Fruit fly (Drosophila melanogaster) whole organism, embryonic: ENCODE data around the gene Vps26.
A peak's percentile ranks its signal among the peaks of the same experiment; 100 is the strongest.

Source experiments
- Abd-B ChIP-seq: fragments of 200-800 bp; sonication (Bioruptor generic); optimal IDR thresholded peaks from 2 replicates; lab custom pipeline; 2018; ENCODE audit warnings: missing biosample characterization, mild to moderate bottlenecking, missing genetic modification characterization, moderate library complexity
- CG1024 ChIP-seq: fragments of 200-800 bp; sonication (Bioruptor generic); IDR thresholded peaks from 2 replicates; pipeline ENCODE4 v1.3.6; 2022; ENCODE audit warnings: missing biosample characterization, missing genetic modification characterization
- CG10366 ChIP-seq: fragments of 200-800 bp; sonication (Bioruptor generic); IDR thresholded peaks from 2 replicates; pipeline ENCODE4 v1.3.6; 2022; ENCODE audit warnings: missing biosample characterization, missing genetic modification characterization
- CG10543 ChIP-seq: fragments of 200-800 bp; sonication (Bioruptor generic); optimal IDR thresholded peaks from 3 replicates; lab custom pipeline; 2017; ENCODE audit warnings: missing biosample characterization, mild to moderate bottlenecking, missing genetic modification characterization, moderate library complexity
- CG11696 ChIP-seq: fragments of 200-800 bp; sonication (Bioruptor generic); IDR thresholded peaks from 2 replicates; pipeline ENCODE4 v1.3.6; 2022; ENCODE audit warnings: missing biosample characterization, missing genetic modification characterization
- CG12071 ChIP-seq: fragments of 200-800 bp; sonication (Bioruptor generic); optimal IDR thresholded peaks from 3 replicates; lab custom pipeline; 2018; ENCODE audit warnings: missing biosample characterization, mild to moderate bottlenecking, missing genetic modification characterization
- CG12219 ChIP-seq: fragments of 200-800 bp; sonication (Bioruptor generic); optimal IDR thresholded peaks from 3 replicates; lab custom pipeline; 2018; ENCODE audit warnings: missing biosample characterization, mild to moderate bottlenecking, missing genetic modification characterization
- CG13424 ChIP-seq: fragments of 200-800 bp; sonication (Bioruptor generic); optimal IDR thresholded peaks from 2 replicates; lab custom pipeline; 2019; ENCODE audit warnings: missing biosample characterization, mild to moderate bottlenecking, missing genetic modification characterization, moderate library complexity
- CG14860 ChIP-seq: fragments of 200-800 bp; sonication (Bioruptor generic); IDR thresholded peaks from 3 replicates; pipeline ENCODE4 v1.3.6; 2022; ENCODE audit warnings: missing biosample characterization, missing genetic modification characterization; ENCODE audit not compliant: partially characterized antibody
- CG15514 ChIP-seq: fragments of 200-800 bp; sonication (Bioruptor generic); optimal IDR thresholded peaks from 3 replicates; lab custom pipeline; 2017; ENCODE audit warnings: missing biosample characterization, missing genetic modification characterization, mild to moderate bottlenecking, moderate library complexity, missing genetic modification reagents
- CG15601 ChIP-seq: fragments of 200-800 bp; sonication (Bioruptor generic); optimal IDR thresholded peaks from 3 replicates; lab custom pipeline; 2019; ENCODE audit warnings: missing biosample characterization, mild to moderate bottlenecking, missing genetic modification characterization, moderate library complexity
- CG17186 ChIP-seq: fragments of 200-800 bp; sonication (Bioruptor generic); optimal IDR thresholded peaks from 3 replicates; lab custom pipeline; 2017; ENCODE audit warnings: missing biosample characterization, missing genetic modification reagents, missing genetic modification characterization
- CG2875 ChIP-seq: fragments of 200-800 bp; sonication (Bioruptor generic); optimal IDR thresholded peaks from 2 replicates; lab custom pipeline; 2017; ENCODE audit warnings: missing biosample characterization, mild to moderate bottlenecking, missing genetic modification characterization, missing genetic modification reagents
- CG4282 ChIP-seq: fragments of 200-800 bp; sonication (Bioruptor generic); optimal IDR thresholded peaks from 2 replicates; lab custom pipeline; 2016; ENCODE audit warnings: missing biosample characterization, missing genetic modification characterization
- CG5245 ChIP-seq: fragments of 200-800 bp; sonication (Bioruptor generic); optimal IDR thresholded peaks from 3 replicates; lab custom pipeline; 2016; ENCODE audit warnings: missing biosample characterization, missing genetic modification characterization
- CG5953 ChIP-seq: fragments of 200-800 bp; sonication (Bioruptor generic); IDR thresholded peaks from 2 replicates; pipeline ENCODE4 v1.3.6; 2022; ENCODE audit warnings: missing biosample characterization, missing genetic modification characterization
- CG6854 ChIP-seq: fragments of 200-800 bp; sonication (Bioruptor generic); optimal IDR thresholded peaks from 3 replicates; lab custom pipeline; 2017; ENCODE audit warnings: missing biosample characterization, mild to moderate bottlenecking, missing genetic modification characterization
- CG7987 ChIP-seq: fragments of 200-800 bp; sonication (Bioruptor generic); optimal IDR thresholded peaks from 2 replicates; lab custom pipeline; 2018; ENCODE audit warnings: missing biosample characterization, mild to moderate bottlenecking, missing genetic modification characterization, moderate library complexity
- CG9797 ChIP-seq: fragments of 200-800 bp; sonication (Bioruptor generic); optimal IDR thresholded peaks from 3 replicates; lab custom pipeline; 2018; ENCODE audit warnings: missing biosample characterization, mild to moderate bottlenecking, missing genetic modification characterization
- CTCF ChIP-seq: fragments of 200-800 bp; sonication (Bioruptor generic); optimal IDR thresholded peaks from 2 replicates; lab custom pipeline; 2017; ENCODE audit warnings: missing biosample characterization, mild to moderate bottlenecking, missing genetic modification characterization, moderate library complexity
- Deaf1 ChIP-seq: fragments of 200-800 bp; optimal IDR thresholded peaks from 3 replicates; lab custom pipeline; 2019; ENCODE audit warnings: missing biosample characterization, mild to moderate bottlenecking, missing genetic modification characterization, moderate library complexity
- ERR ChIP-seq: fragments of 200-800 bp; sonication (Bioruptor generic); optimal IDR thresholded peaks from 2 replicates; lab custom pipeline; 2016; ENCODE audit warnings: missing biosample characterization, missing genetic modification characterization
- Fer3 ChIP-seq: fragments of 200-800 bp; sonication (Bioruptor generic); optimal IDR thresholded peaks from 2 replicates; lab custom pipeline; 2018; ENCODE audit warnings: missing biosample characterization, mild to moderate bottlenecking, missing genetic modification characterization, moderate library complexity
- HLH3B ChIP-seq: fragments of 200-800 bp; sonication (Bioruptor generic); IDR thresholded peaks from 2 replicates; pipeline ENCODE4 v1.3.6; 2022; ENCODE audit warnings: missing biosample characterization, missing genetic modification characterization
- HmgD ChIP-seq: fragments of 200-800 bp; sonication (Bioruptor generic); optimal IDR thresholded peaks from 3 replicates; lab custom pipeline; 2016; ENCODE audit warnings: missing biosample characterization, missing genetic modification characterization
- Hr39 ChIP-seq: fragments of >200 bp; optimal IDR thresholded peaks from 2 replicates; lab custom pipeline; 2017
- Myb ChIP-seq: fragments of 200-800 bp; sonication (Bioruptor generic); optimal IDR thresholded peaks from 2 replicates; lab custom pipeline; 2016; ENCODE audit warnings: missing biosample characterization, missing genetic modification characterization
- Rx ChIP-seq: fragments of 200-800 bp; sonication (Bioruptor generic); IDR thresholded peaks from 2 replicates; pipeline ENCODE4 v1.3.6; 2022; ENCODE audit warnings: missing biosample characterization, missing genetic modification characterization
- Ssrp ChIP-seq: fragments of 200-800 bp; sonication (Bioruptor generic); optimal IDR thresholded peaks from 2 replicates; lab custom pipeline; 2018; ENCODE audit warnings: missing biosample characterization, mild to moderate bottlenecking, missing genetic modification characterization, moderate library complexity
- TFAM ChIP-seq: fragments of 200-800 bp; sonication (Bioruptor generic); optimal IDR thresholded peaks from 2 replicates; lab custom pipeline; 2017; ENCODE audit warnings: missing biosample characterization, missing genetic modification characterization, inconsistent platforms
- Vsx1 ChIP-seq: fragments of 200-800 bp; sonication (Bioruptor generic); optimal IDR thresholded peaks from 2 replicates; lab custom pipeline; 2017; ENCODE audit warnings: missing biosample characterization, mild to moderate bottlenecking, missing genetic modification characterization, missing genetic modification reagents
- al ChIP-seq: fragments of 200-800 bp; sonication (Bioruptor generic); IDR thresholded peaks from 2 replicates; pipeline ENCODE4 v1.3.6; 2022; ENCODE audit warnings: missing biosample characterization, missing genetic modification characterization
- bbx ChIP-seq: fragments of 200-800 bp; sonication (Bioruptor generic); IDR thresholded peaks from 2 replicates; pipeline ENCODE4 v1.3.6; 2022; ENCODE audit warnings: missing biosample characterization, missing genetic modification characterization; ENCODE audit not compliant: partially characterized antibody
- br ChIP-seq: fragments of >200 bp; optimal IDR thresholded peaks from 2 replicates; lab custom pipeline; 2017
- exex ChIP-seq: fragments of 200-800 bp; sonication (Bioruptor generic); optimal IDR thresholded peaks from 4 replicates; lab custom pipeline; 2018; ENCODE audit warnings: missing biosample characterization, mild to moderate bottlenecking, missing genetic modification characterization, moderate library complexity
- fd64A ChIP-seq: fragments of 200-800 bp; sonication (Bioruptor generic); optimal IDR thresholded peaks from 3 replicates; lab custom pipeline; 2018; ENCODE audit warnings: missing biosample characterization, mild to moderate bottlenecking, missing genetic modification characterization
- gt ChIP-seq: fragments of 200-800 bp; sonication (Bioruptor generic); IDR thresholded peaks from 2 replicates; pipeline ENCODE4 v1.3.6; 2022; ENCODE audit warnings: missing biosample characterization, missing genetic modification characterization
- hb ChIP-seq: fragments of 200-800 bp; sonication (Bioruptor generic); IDR thresholded peaks from 3 replicates; pipeline ENCODE4 v1.3.6; 2022; ENCODE audit warnings: missing biosample characterization, missing genetic modification characterization; ENCODE audit not compliant: partially characterized antibody
- mam ChIP-seq: fragments of 200-800 bp; sonication (Bioruptor generic); optimal IDR thresholded peaks from 3 replicates; lab custom pipeline; 2016; ENCODE audit warnings: missing biosample characterization, missing genetic modification characterization
- mirr ChIP-seq: fragments of 200-800 bp; sonication (Bioruptor generic); optimal IDR thresholded peaks from 3 replicates; lab custom pipeline; 2018; ENCODE audit warnings: missing biosample characterization, mild to moderate bottlenecking, missing genetic modification characterization
- nau ChIP-seq: fragments of 200-800 bp; sonication (Bioruptor generic); optimal IDR thresholded peaks from 3 replicates; lab custom pipeline; 2017; ENCODE audit warnings: missing biosample characterization, mild to moderate bottlenecking, missing genetic modification characterization, missing genetic modification reagents
- nerfin-2 ChIP-seq: fragments of 200-800 bp; sonication (Bioruptor generic); IDR thresholded peaks from 2 replicates; pipeline ENCODE4 v1.3.6; 2022; ENCODE audit warnings: missing biosample characterization, missing genetic modification characterization; ENCODE audit not compliant: partially characterized antibody
- nom ChIP-seq: fragments of 200-800 bp; sonication (Bioruptor generic); optimal IDR thresholded peaks from 2 replicates; lab custom pipeline; 2017; ENCODE audit warnings: missing biosample characterization, missing genetic modification characterization, mild to moderate bottlenecking, moderate library complexity, missing genetic modification reagents
- pho ChIP-seq: fragments of 200-800 bp; sonication (Bioruptor generic); optimal IDR thresholded peaks from 2 replicates; lab custom pipeline; 2016; ENCODE audit warnings: missing biosample characterization, missing genetic modification characterization
- pita ChIP-seq: fragments of 200-800 bp; sonication (Bioruptor generic); optimal IDR thresholded peaks from 2 replicates; lab custom pipeline; 2017; ENCODE audit warnings: missing biosample characterization, mild to moderate bottlenecking, missing genetic modification characterization
- pum ChIP-seq: fragments of 200-800 bp; sonication (Bioruptor generic); optimal IDR thresholded peaks from 2 replicates; lab custom pipeline; 2016; ENCODE audit warnings: missing biosample characterization, missing genetic modification characterization
- rib ChIP-seq: fragments of 200-800 bp; sonication (Bioruptor generic); IDR thresholded peaks from 2 replicates; pipeline ENCODE4 v1.3.6; 2022; ENCODE audit warnings: missing biosample characterization, missing genetic modification characterization
- row ChIP-seq: fragments of 200-800 bp; sonication (Bioruptor generic); IDR thresholded peaks from 3 replicates; pipeline ENCODE4 v1.3.6; 2022; ENCODE audit warnings: missing biosample characterization, missing genetic modification characterization
- run ChIP-seq: fragments of 200-800 bp; sonication (Bioruptor generic); optimal IDR thresholded peaks from 3 replicates; lab custom pipeline; 2018; ENCODE audit warnings: missing biosample characterization, mild to moderate bottlenecking, missing genetic modification characterization
- seq ChIP-seq: fragments of 200-800 bp; sonication (Bioruptor generic); IDR thresholded peaks from 2 replicates; pipeline ENCODE4 v1.3.6; 2022; ENCODE audit warnings: missing biosample characterization, missing genetic modification characterization
- tup ChIP-seq: fragments of 200-800 bp; sonication (Bioruptor generic); optimal IDR thresholded peaks from 2 replicates; lab custom pipeline; 2016; ENCODE audit warnings: missing biosample characterization, mild to moderate bottlenecking, missing genetic modification characterization, moderate library complexity

Gene Vps26

DNA sequence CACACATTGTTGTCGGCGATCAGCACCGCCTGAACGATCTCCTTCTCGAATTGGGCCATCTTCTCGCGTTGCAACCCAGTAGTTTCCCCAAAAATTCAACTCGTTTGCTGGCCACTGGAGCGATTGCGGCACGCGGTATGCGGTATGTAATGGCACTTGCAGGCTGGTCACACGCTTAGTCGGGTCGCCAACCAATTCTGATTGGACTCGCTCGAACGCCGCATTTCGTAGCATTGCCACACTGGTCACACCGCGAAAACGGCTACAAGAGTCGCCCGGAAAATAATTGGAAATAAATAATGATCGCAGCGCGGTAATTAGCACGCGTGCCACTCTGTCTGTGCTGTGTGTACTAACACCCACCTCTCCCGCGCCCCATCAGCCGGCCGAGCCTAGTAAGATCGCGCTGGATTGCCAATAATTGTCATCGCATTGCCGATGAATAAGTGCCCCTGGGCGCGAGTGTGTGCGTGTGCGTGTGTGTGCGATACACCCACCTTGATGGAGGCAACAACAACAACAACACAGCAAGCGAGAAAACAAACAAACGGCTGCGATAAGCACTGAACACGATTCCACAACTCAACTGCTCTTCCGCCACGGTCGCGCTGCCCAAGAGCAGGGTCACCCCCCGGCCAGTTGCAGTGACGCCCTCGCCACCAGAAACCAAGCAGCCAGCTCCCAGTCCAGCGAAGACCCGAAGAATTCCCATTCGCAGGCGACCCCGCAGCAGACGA lies 49.3 kb downstream of the Vps26 start, which contains the start of the genes eIF2Bepsilon and Ocrl (continued):
- TF ChIP-seq row (GFP tag; lab: Robert Waterston, UW) (peak; percentile 23; the same call in 1 of the 3 replicates), gt (GFP tag; lab: Robert Waterston, UW) (no peak), al (GFP tag; lab: Robert Waterston, UW) (no peak), hb (GFP tag; lab: Robert Waterston, UW) (no peak), CG15514 (GFP tag; lab: Kevin White, UChicago) (peak; percentile 83), CG10543 (peak; percentile 28), CG17186 (GFP tag; lab: Kevin White, UChicago) (peak; percentile 65), nerfin-2 (GFP tag; lab: Robert Waterston, UW) (no peak), Fer3 (tag; lab: Kevin White, UChicago) (no peak), br (no peak), CTCF (GFP tag; lab: Kevin White, UChicago) (peak; percentile 36), CG14860 (no peak), exex (tag; lab: Kevin White, UChicago) (no peak), mirr (GFP tag; lab: Kevin White, UChicago) (peak; percentile 33), TFAM (GFP tag; lab: Kevin White, UChicago) (no peak), Myb (GFP tag; lab: Kevin White, UChicago) (peak; percentile 86), bbx (peak; percentile 41; the same call in 1 of the 2 replicates), CG6854 (GFP tag; lab: Kevin White, UChicago) (no peak), Rx (GFP tag; lab: Robert Waterston, UW) (no peak), CG7987 (GFP tag; lab: Kevin White, UChicago) (no peak), nau (no peak), fd64A (GFP tag; lab: Kevin White, UChicago) (no peak), Abd-B (GFP tag; lab: Kevin White, UChicago) (no peak), rib (GFP tag; lab: Robert Waterston, UW) (no peak), Ssrp (tag; lab: Kevin White, UChicago) (no peak), nom (GFP tag; lab: Kevin White, UChicago) (no peak), run (tag; lab: Kevin White, UChicago) (no peak), CG12219 (GFP tag; lab: Kevin White, UChicago) (peak; percentile 12), mam (GFP tag; lab: Kevin White, UChicago) (no peak), CG5953 (GFP tag; lab: Robert Waterston, UW) (no peak), HmgD (GFP tag; lab: Kevin White, UChicago) (peak; percentile 73), CG2875 (GFP tag; lab: Kevin White, UChicago) (no peak), CG4282 (GFP tag; lab: Kevin White, UChicago) (no peak), pho (GFP tag; lab: Kevin White, UChicago) (no peak), seq (GFP tag; lab: Robert Waterston, UW) (no peak), CG12071 (GFP tag; lab: Kevin White, UChicago) (no peak), Hr39 (lab: Kevin White, UChicago) (no peak), CG13424 (no peak), CG9797 (GFP tag; lab: Kevin White, UChicago) (peak; percentile 97), CG15601 (no peak), CG5245 (GFP tag; lab: Kevin White, UChicago) (no peak), CG10366 (GFP tag; lab: Robert Waterston, UW) (no peak), tup (no peak), pum (GFP tag; lab: Kevin White, UChicago) (no peak), CG1024 (GFP tag; lab: Robert Waterston, UW) (no peak), HLH3B (no peak), ERR (GFP tag; lab: Kevin White, UChicago) (peak; percentile 30), Deaf1 (tag; lab: Kevin White, UChicago) (peak; percentile 63), CG11696 (GFP tag; lab: Robert Waterston, UW) (no peak), Vsx1 (GFP tag; lab: Kevin White, UChicago) (no peak), pita (GFP tag; lab: Kevin White, UChicago) (peak; percentile 73)
